Worm (Caenorhabditis elegans) whole organism, early embryonic: Measurements from ENCODE around the gene T26H5.8.

ENCODE experiments used
- B0310.2 ChIP-seq: sonication (generic microtip); optimal IDR thresholded peaks from 2 replicates; lab custom pipeline; 2016; ENCODE audit warnings: mild to moderate bottlenecking, missing genetic modification characterization, missing compliant biosample characterization
- F13C5.2 ChIP-seq: sonication (generic microtip); optimal IDR thresholded peaks from 2 replicates; lab custom pipeline; 2017; ENCODE audit warnings: mild to moderate bottlenecking, missing genetic modification characterization, inconsistent platforms, missing compliant biosample characterization
- aly-1 ChIP-seq: sonication (generic microtip); optimal IDR thresholded peaks from 2 replicates; lab custom pipeline; 2016; ENCODE audit warnings: missing genetic modification characterization, missing compliant biosample characterization
- ama-1 ChIP-seq: fragments of 150-350 bp; optimal IDR thresholded peaks from 2 replicates; lab custom pipeline; 2014
- ceh-13 ChIP-seq: fragments of 200-800 bp; sonication (Bioruptor generic); optimal IDR thresholded peaks from 2 replicates; lab custom pipeline; 2018; ENCODE audit warnings: mild to moderate bottlenecking, missing genetic modification characterization, missing compliant biosample characterization
- ceh-36 ChIP-seq: sonication (generic microtip); optimal IDR thresholded peaks from 2 replicates; lab custom pipeline; 2016; ENCODE audit warnings: missing genetic modification characterization, inconsistent platforms, missing compliant biosample characterization
- ets-7 ChIP-seq: sonication (generic microtip); optimal IDR thresholded peaks from 2 replicates; lab custom pipeline; 2016; ENCODE audit warnings: missing genotype, missing genetic modification characterization, missing compliant biosample characterization
- flt-1 ChIP-seq: fragments of 200-800 bp; sonication (Bioruptor generic); IDR thresholded peaks from 2 replicates; pipeline ENCODE4 v1.3.6; 2022; ENCODE audit warnings: missing genetic modification characterization, missing compliant biosample characterization
- hmbx-1 ChIP-seq: sonication (generic microtip); optimal IDR thresholded peaks from 2 replicates; lab custom pipeline; 2016; ENCODE audit warnings: mild to moderate bottlenecking, missing genetic modification characterization, missing compliant biosample characterization
- hmg-4 ChIP-seq: fragments of 200-800 bp; sonication (Bioruptor generic); optimal IDR thresholded peaks from 2 replicates; lab custom pipeline; 2018; ENCODE audit warnings: mild to moderate bottlenecking, missing genetic modification characterization, missing compliant biosample characterization
- hnd-1 ChIP-seq: sonication (generic microtip); optimal IDR thresholded peaks from 2 replicates; lab custom pipeline; 2016; ENCODE audit warnings: missing genetic modification characterization, missing compliant biosample characterization
- pes-1 ChIP-seq: fragments of 200-800 bp; sonication (Bioruptor generic); IDR thresholded peaks from 2 replicates; pipeline ENCODE4 v1.3.6; 2022; ENCODE audit warnings: missing genetic modification reagents, missing genetic modification characterization, missing compliant biosample characterization
- scrt-1 ChIP-seq: fragments of 200-800 bp; sonication (Bioruptor generic); IDR thresholded peaks from 2 replicates; pipeline ENCODE4 v1.3.6; 2022; ENCODE audit warnings: missing genetic modification characterization, missing compliant biosample characterization
- sea-1 ChIP-seq: fragments of 200-800 bp; sonication (Bioruptor generic); conservative IDR thresholded peaks from 2 replicates; pipeline ENCODE4 v1.3.6; 2022; ENCODE audit warnings: missing genetic modification characterization, missing compliant biosample characterization
- tbx-11 ChIP-seq: fragments of 200-800 bp; sonication (Bioruptor generic); IDR thresholded peaks from 2 replicates; pipeline ENCODE4 v1.3.6; 2022; ENCODE audit warnings: missing genetic modification characterization, missing compliant biosample characterization
- tbx-37 ChIP-seq: fragments of 200-800 bp; sonication (Bioruptor generic); conservative IDR thresholded peaks from 2 replicates; pipeline ENCODE4 v1.3.6; 2022; ENCODE audit warnings: missing genetic modification reagents, missing genetic modification characterization, missing compliant biosample characterization
- tra-4 ChIP-seq: sonication (generic microtip); optimal IDR thresholded peaks from 2 replicates; lab custom pipeline; 2017; ENCODE audit warnings: missing genetic modification characterization, missing compliant biosample characterization

The T26H5.8 gene

ce11 chrV:15413847-15414246 is 18.7 kb downstream of the T26H5.8 start, which contains the start of gene srh-264:
TSS of gene srh-264 (plus strand) at chrV:15414147.
- TF ChIP-seq B0310.2 (tag; lab: Kevin White, UChicago) = no peak
- no peak for TF ChIP-seq ceh-13
- no peak for TF ChIP-seq hmg-4 (GFP tag; lab: Kevin White, UChicago)
- no peak for TF ChIP-seq sea-1 (GFP tag; lab: Robert Waterston, UW)
- no peak for TF ChIP-seq ama-1
- no peak for TF ChIP-seq flt-1 (GFP tag; lab: Robert Waterston, UW)
- no peak for TF ChIP-seq scrt-1 (GFP tag; lab: Robert Waterston, UW)
- no peak for TF ChIP-seq tbx-11 (GFP tag; lab: Robert Waterston, UW)
- no peak for TF ChIP-seq ceh-36 (tag; lab: Kevin White, UChicago)

ce11 chrV:15412625-15413024 is 19.9 kb downstream of the T26H5.8 start, which contains the start of gene srbc-63:
TSS of gene srbc-63 (minus strand) at chrV:15412725.
- TF ChIP-seq hmbx-1 (no peak), hmg-4 (GFP tag; lab: Kevin White, UChicago) (no peak), aly-1 (tag; lab: Kevin White, UChicago) (no peak), F13C5.2 (tag; lab: Kevin White, UChicago) (no peak), flt-1 (GFP tag; lab: Robert Waterston, UW) (no peak), pes-1 (GFP tag; lab: Robert Waterston, UW) (no peak), tbx-37 (GFP tag; lab: Robert Waterston, UW) (no peak), ets-7 (no peak), ceh-36 (tag; lab: Kevin White, UChicago) (no peak), tra-4 (tag; lab: Kevin White, UChicago) (no peak), tbx-11 (GFP tag; lab: Robert Waterston, UW) (no peak), ceh-13 (no peak), B0310.2 (tag; lab: Kevin White, UChicago) (no peak), ama-1 (no peak), hnd-1 (tag; lab: Kevin White, UChicago) (no peak), scrt-1 (GFP tag; lab: Robert Waterston, UW) (no peak)

- no peak for TF ChIP-seq aly-1 (tag; lab: Kevin White, UChicago)
- TF ChIP-seq ceh-36 (tag; lab: Kevin White, UChicago) = no peak
- no peak for TF ChIP-seq hnd-1 (tag; lab: Kevin White, UChicago)
- no peak for TF ChIP-seq flt-1 (GFP tag; lab: Robert Waterston, UW)
- no peak for TF ChIP-seq ceh-13
- no peak for TF ChIP-seq tbx-37 (GFP tag; lab: Robert Waterston, UW)
- no peak for TF ChIP-seq B0310.2 (tag; lab: Kevin White, UChicago)
- TF ChIP-seq pes-1 (GFP tag; lab: Robert Waterston, UW) = no peak
Observed at ce11 chrV:15406928-15407327, 25.6 kb downstream of the T26H5.8 start, which contains the start of gene srh-257. TSS of gene srh-257 (plus strand) at chrV:15407228.

- TF ChIP-seq pes-1 (GFP tag; lab: Robert Waterston, UW) = no peak
- TF ChIP-seq B0310.2 (tag; lab: Kevin White, UChicago) = no peak
- TF ChIP-seq ets-7 = no peak
- no peak for TF ChIP-seq ama-1
- no peak for TF ChIP-seq F13C5.2 (tag; lab: Kevin White, UChicago)
- TF ChIP-seq aly-1 (tag; lab: Kevin White, UChicago) = no peak
- TF ChIP-seq sea-1 (GFP tag; lab: Robert Waterston, UW) = no peak
- no peak for TF ChIP-seq scrt-1 (GFP tag; lab: Robert Waterston, UW)
- no peak for TF ChIP-seq hnd-1 (tag; lab: Kevin White, UChicago)
- no peak for TF ChIP-seq ceh-36 (tag; lab: Kevin White, UChicago)
- no peak for TF ChIP-seq tbx-11 (GFP tag; lab: Robert Waterston, UW)
- TF ChIP-seq flt-1 (GFP tag; lab: Robert Waterston, UW) = no peak
- TF ChIP-seq hmg-4 (GFP tag; lab: Kevin White, UChicago) = no peak
- no peak for TF ChIP-seq hmbx-1
- TF ChIP-seq ceh-13 = no peak
- no peak for TF ChIP-seq tbx-37 (GFP tag; lab: Robert Waterston, UW)
- TF ChIP-seq tra-4 (tag; lab: Kevin White, UChicago) = no peak
Observed at ce11 chrV:15404859-15405258, 27.7 kb downstream of the T26H5.8 start, which contains the start of gene srh-258. TSS of gene srh-258 (plus strand) at chrV:15405159.

ce11 chrV:15401856-15402314 is 30.6 kb downstream of the T26H5.8 start, which contains the start of gene fbxa-135:
TSS of gene fbxa-135 (plus strand) at chrV:15402264.
- TF ChIP-seq tbx-11 (GFP tag; lab: Robert Waterston, UW) (no peak), flt-1 (GFP tag; lab: Robert Waterston, UW) (no peak), ama-1 (no peak), scrt-1 (GFP tag; lab: Robert Waterston, UW) (no peak), hmbx-1 (no peak), tra-4 (tag; lab: Kevin White, UChicago) (no peak), hnd-1 (tag; lab: Kevin White, UChicago) (no peak), F13C5.2 (tag; lab: Kevin White, UChicago) (no peak), sea-1 (GFP tag; lab: Robert Waterston, UW) (no peak), tbx-37 (GFP tag; lab: Robert Waterston, UW) (no peak), pes-1 (GFP tag; lab: Robert Waterston, UW) (no peak), ets-7 (no peak), ceh-13 (no peak), hmg-4 (GFP tag; lab: Kevin White, UChicago) (no peak), ceh-36 (tag; lab: Kevin White, UChicago) (no peak)

ce11 chrV:15399691-15400377 is 32.7 kb downstream of the T26H5.8 start, which contains the start of the genes T06E6.15 and sri-7:
TSS of gene T06E6.15 (minus strand) at chrV:15399791.
TSS of gene sri-7 (plus strand) at chrV:15400327.
- no peak for TF ChIP-seq pes-1 (GFP tag; lab: Robert Waterston, UW)
- TF ChIP-seq flt-1 (GFP tag; lab: Robert Waterston, UW) = no peak
- no peak for TF ChIP-seq aly-1 (tag; lab: Kevin White, UChicago)
- TF ChIP-seq sea-1 (GFP tag; lab: Robert Waterston, UW) = no peak
- no peak for TF ChIP-seq tbx-11 (GFP tag; lab: Robert Waterston, UW)
- no peak for TF ChIP-seq tra-4 (tag; lab: Kevin White, UChicago)
- TF ChIP-seq scrt-1 (GFP tag; lab: Robert Waterston, UW) = no peak
- no peak for TF ChIP-seq F13C5.2 (tag; lab: Kevin White, UChicago)
- no peak for TF ChIP-seq tbx-37 (GFP tag; lab: Robert Waterston, UW)
- TF ChIP-seq ets-7 = no peak
- no peak for TF ChIP-seq ceh-13
